Worm (Caenorhabditis elegans): ENCODE results near the gene snt-2.

DNA sequence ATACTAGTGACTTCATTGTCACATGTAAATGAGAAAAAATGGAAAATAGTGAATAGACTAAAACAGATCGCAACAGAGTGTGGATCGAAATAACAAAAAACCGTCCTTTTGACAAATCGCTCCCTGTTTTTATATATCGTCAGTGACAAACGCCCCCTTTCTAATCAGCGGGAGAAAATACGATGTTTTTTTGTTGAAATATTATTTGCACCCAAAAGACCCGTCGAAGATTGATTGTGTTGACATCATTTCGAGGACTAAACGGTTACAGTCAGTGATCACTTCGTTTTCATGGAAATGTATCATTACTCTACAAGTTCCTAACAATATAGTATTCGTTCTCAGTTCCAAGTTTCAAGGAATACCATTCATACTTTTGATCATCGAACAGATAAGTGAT lies 46.0 kb upstream of the snt-2 start, which contains the start of gene dos-3:
- TF ChIP-seq pha-4 (tag; optimal IDR thresholded peaks at IDR 0.05) (no peak), elt-3 (tag; optimal IDR thresholded peaks at IDR 0.05) (no peak), nhr-11 (tag; optimal IDR thresholded peaks at IDR 0.05) (no peak), ceh-28 (tag; optimal IDR thresholded peaks at IDR 0.05) (no peak), ceh-82 (tag; optimal IDR thresholded peaks at IDR 0.05) (no peak), snpc-4 (tag; optimal IDR thresholded peaks at IDR 0.05) (no peak)
